Fruit fly (Drosophila melanogaster) whole organism, embryonic: ENCODE results near the gene CG31800.

Source experiments
- ATbp ChIP-seq: fragments of 200-800 bp; sonication (Bioruptor generic); optimal IDR thresholded peaks from 2 replicates; lab custom pipeline; 2017; ENCODE audit warnings: missing biosample characterization, mild to moderate bottlenecking, missing genetic modification characterization, missing genetic modification reagents
- B-H2 ChIP-seq: fragments of 200-800 bp; sonication (Bioruptor generic); optimal IDR thresholded peaks from 2 replicates; lab custom pipeline; 2018; ENCODE audit warnings: missing biosample characterization, mild to moderate bottlenecking, missing genetic modification characterization
- Bteb2 ChIP-seq: fragments of 200-800 bp; sonication (Bioruptor generic); optimal IDR thresholded peaks from 2 replicates; lab custom pipeline; 2016; ENCODE audit warnings: missing biosample characterization, missing genetic modification characterization
- CG10209 ChIP-seq: fragments of 200-800 bp; sonication (Bioruptor generic); optimal IDR thresholded peaks from 3 replicates; lab custom pipeline; 2017; ENCODE audit warnings: missing biosample characterization, mild to moderate bottlenecking, missing genetic modification characterization, missing genetic modification reagents
- CG10462 ChIP-seq: fragments of 200-800 bp; sonication (Bioruptor generic); optimal IDR thresholded peaks from 2 replicates; lab custom pipeline; 2016; ENCODE audit warnings: missing biosample characterization, missing genetic modification characterization
- CG11504 ChIP-seq: fragments of 200-800 bp; sonication (Bioruptor generic); optimal IDR thresholded peaks from 3 replicates; lab custom pipeline; 2019; ENCODE audit warnings: missing biosample characterization, mild to moderate bottlenecking, missing genetic modification characterization, moderate library complexity
- CG14441 ChIP-seq: fragments of 200-800 bp; sonication (Bioruptor generic); IDR thresholded peaks from 2 replicates; pipeline ENCODE4 v1.3.6; 2022; ENCODE audit warnings: missing biosample characterization, missing genetic modification characterization
- CG14667 ChIP-seq: fragments of 200-800 bp; sonication (Bioruptor generic); IDR thresholded peaks from 2 replicates; pipeline ENCODE4 v1.3.6; 2022; ENCODE audit warnings: missing biosample characterization, missing genetic modification characterization
- CG1603 ChIP-seq: fragments of 200-800 bp; sonication (Bioruptor generic); optimal IDR thresholded peaks from 2 replicates; lab custom pipeline; 2019; ENCODE audit warnings: missing biosample characterization, mild to moderate bottlenecking, missing genetic modification characterization, moderate library complexity
- CG16863 ChIP-seq: fragments of 200-800 bp; sonication (Bioruptor generic); optimal IDR thresholded peaks from 3 replicates; lab custom pipeline; 2016; ENCODE audit warnings: missing biosample characterization, missing genetic modification characterization
- CG30020 ChIP-seq: fragments of 200-800 bp; optimal IDR thresholded peaks from 2 replicates; lab custom pipeline; 2019; ENCODE audit warnings: missing biosample characterization, mild to moderate bottlenecking, missing genetic modification characterization, moderate library complexity
- CG3838 ChIP-seq: fragments of 200-800 bp; sonication (Bioruptor generic); optimal IDR thresholded peaks from 3 replicates; lab custom pipeline; 2016; ENCODE audit warnings: missing biosample characterization, missing genetic modification characterization
- CG4617 ChIP-seq: fragments of 200-800 bp; sonication (Bioruptor generic); optimal IDR thresholded peaks from 3 replicates; lab custom pipeline; 2016; ENCODE audit warnings: missing biosample characterization, missing genetic modification characterization, borderline replicate concordance
- CG5180 ChIP-seq: fragments of 200-800 bp; sonication (Bioruptor generic); optimal IDR thresholded peaks from 3 replicates; lab custom pipeline; 2017; ENCODE audit warnings: missing biosample characterization, missing genetic modification characterization, mild to moderate bottlenecking, moderate library complexity, missing genetic modification reagents
- CG6175 ChIP-seq: fragments of 200-800 bp; sonication (Bioruptor generic); IDR thresholded peaks from 3 replicates; pipeline ENCODE4 v1.3.6; 2022; ENCODE audit warnings: missing biosample characterization, missing genetic modification characterization
- CG6791 ChIP-seq: fragments of 200-800 bp; sonication (Bioruptor generic); IDR thresholded peaks from 3 replicates; pipeline ENCODE4 v1.3.6; 2022; ENCODE audit warnings: missing biosample characterization, missing genetic modification characterization; ENCODE audit not compliant: partially characterized antibody
- CG7357 ChIP-seq: fragments of 200-800 bp; sonication (Bioruptor generic); IDR thresholded peaks from 3 replicates; pipeline ENCODE4 v1.3.6; 2022; ENCODE audit warnings: missing biosample characterization, missing genetic modification characterization
- CG8478 ChIP-seq: fragments of >200 bp; optimal IDR thresholded peaks from 2 replicates; lab custom pipeline; 2018
- CG9817 ChIP-seq: fragments of 200-800 bp; sonication (Bioruptor generic); optimal IDR thresholded peaks from 2 replicates; lab custom pipeline; 2018; ENCODE audit warnings: missing biosample characterization, mild to moderate bottlenecking, missing genetic modification characterization, moderate library complexity
- CoRest ChIP-seq: fragments of 200-800 bp; sonication (Bioruptor generic); optimal IDR thresholded peaks from 3 replicates; lab custom pipeline; 2018; ENCODE audit warnings: missing biosample characterization, mild to moderate bottlenecking, missing genetic modification characterization, moderate library complexity
- D19B ChIP-seq: fragments of 200-800 bp; sonication (Bioruptor generic); optimal IDR thresholded peaks from 2 replicates; lab custom pipeline; 2017; ENCODE audit warnings: missing biosample characterization, mild to moderate bottlenecking, missing genetic modification characterization
- Ets97D ChIP-seq: fragments of 200-800 bp; sonication (Bioruptor generic); optimal IDR thresholded peaks from 3 replicates; lab custom pipeline; 2016; ENCODE audit warnings: missing biosample characterization, missing genetic modification characterization
- HLH54F ChIP-seq: fragments of 200-800 bp; sonication (Bioruptor generic); optimal IDR thresholded peaks from 3 replicates; lab custom pipeline; 2016; ENCODE audit warnings: missing biosample characterization, missing genetic modification characterization
- Hr51 ChIP-seq, 2 experiments: fragments of 200-800 bp; sonication (Bioruptor generic); optimal IDR thresholded peaks; 2 replicates in 1 of 2; 3 replicates in 1 of 2; lab custom pipeline; 2016 to 2018; ENCODE audit warnings: missing biosample characterization in 2 of 2, missing genetic modification characterization in 2 of 2, mild to moderate bottlenecking in 1 of 2, moderate library complexity in 1 of 2
- Jarid2 ChIP-seq: fragments of 200-800 bp; sonication (Bioruptor generic); optimal IDR thresholded peaks from 3 replicates; lab custom pipeline; 2017; ENCODE audit warnings: mild to moderate bottlenecking, missing biosample characterization, missing genetic modification reagents, missing genetic modification characterization
- NK7.1 ChIP-seq: fragments of 200-800 bp; sonication (Bioruptor generic); optimal IDR thresholded peaks from 3 replicates; lab custom pipeline; 2016; ENCODE audit warnings: missing biosample characterization, missing genetic modification characterization
- Optix ChIP-seq: fragments of 200-800 bp; sonication (Bioruptor generic); IDR thresholded peaks from 3 replicates; pipeline ENCODE4 v1.3.6; 2022; ENCODE audit warnings: missing biosample characterization, missing genetic modification characterization
- Usf ChIP-seq: fragments of 200-800 bp; sonication (Bioruptor generic); optimal IDR thresholded peaks from 2 replicates; lab custom pipeline; 2017; ENCODE audit warnings: missing genotype, missing biosample characterization, missing genetic modification characterization
- ash1 ChIP-seq: fragments of 200-800 bp; sonication (Bioruptor generic); optimal IDR thresholded peaks from 2 replicates; lab custom pipeline; 2018; ENCODE audit warnings: missing biosample characterization, mild to moderate bottlenecking, missing genetic modification characterization
- cas ChIP-seq: fragments of 200-800 bp; sonication (Bioruptor generic); IDR thresholded peaks from 2 replicates; pipeline ENCODE4 v1.3.6; 2022; ENCODE audit warnings: missing biosample characterization, missing genetic modification characterization
- chinmo ChIP-seq: fragments of 200-800 bp; sonication (Bioruptor generic); IDR thresholded peaks from 4 replicates; pipeline ENCODE4 v1.3.6; 2022; ENCODE audit warnings: missing biosample characterization, missing genetic modification characterization; ENCODE audit not compliant: partially characterized antibody
- danr ChIP-seq: fragments of 200-800 bp; sonication (Bioruptor generic); IDR thresholded peaks from 2 replicates; pipeline ENCODE4 v1.3.6; 2022; ENCODE audit warnings: missing biosample characterization, missing genetic modification characterization
- dysf ChIP-seq: fragments of 200-800 bp; sonication (Bioruptor generic); IDR thresholded peaks from 3 replicates; pipeline ENCODE4 v1.3.6; 2022; ENCODE audit warnings: missing biosample characterization, missing genetic modification characterization
- hkb ChIP-seq, 2 experiments: fragments of 200-800 bp in 1 of 2; fragments of >200 bp in 1 of 2; sonication (Bioruptor generic) in 1 of 2; IDR thresholded peaks in 1 of 2; optimal IDR thresholded peaks in 1 of 2; 2 replicates each; pipeline versions ENCODE4 v1.3.6 to Lab custom; 2017 to 2022; ENCODE audit warnings: missing biosample characterization in 1 of 2, missing genetic modification characterization in 1 of 2
- ken ChIP-seq: fragments of 200-800 bp; sonication (Bioruptor generic); IDR thresholded peaks from 3 replicates; pipeline ENCODE4 v1.3.6; 2022; ENCODE audit warnings: missing biosample characterization, missing genetic modification characterization
- maf-S ChIP-seq: fragments of 200-800 bp; sonication (Bioruptor generic); optimal IDR thresholded peaks from 2 replicates; lab custom pipeline; 2016; ENCODE audit warnings: missing biosample characterization, missing genetic modification characterization
- mam ChIP-seq: fragments of 200-800 bp; sonication (Bioruptor generic); optimal IDR thresholded peaks from 3 replicates; lab custom pipeline; 2016; ENCODE audit warnings: missing biosample characterization, missing genetic modification characterization
- p53 ChIP-seq: fragments of 200-800 bp; sonication (Bioruptor generic); optimal IDR thresholded peaks from 2 replicates; lab custom pipeline; 2016; ENCODE audit warnings: missing biosample characterization, missing genetic modification characterization
- pan ChIP-seq, 4 experiments: fragments of >200 bp in 3 of 4; fragments of 200-800 bp in 1 of 4; sonication (Bioruptor generic) in 1 of 4; optimal IDR thresholded peaks in 3 of 4; IDR thresholded peaks in 1 of 4; 2 replicates each; pipeline versions ENCODE4 v1.3.6 to Lab custom; 2017 to 2022; ENCODE audit warnings: missing biosample characterization in 2 of 4, missing genetic modification characterization in 2 of 4, mixed read lengths in 1 of 4
- peb ChIP-seq: fragments of 200-800 bp; sonication (Bioruptor generic); IDR thresholded peaks from 2 replicates; pipeline ENCODE4 v1.3.6; 2022; ENCODE audit warnings: missing biosample characterization, missing genetic modification characterization
- ranshi ChIP-seq: fragments of 200-800 bp; sonication (Bioruptor generic); IDR thresholded peaks from 2 replicates; pipeline ENCODE4 v1.3.6; 2022; ENCODE audit warnings: missing biosample characterization, missing genetic modification characterization
- repo ChIP-seq: fragments of 200-800 bp; sonication (Bioruptor generic); optimal IDR thresholded peaks from 2 replicates; lab custom pipeline; 2016; ENCODE audit warnings: missing biosample characterization, missing genetic modification characterization
- sna ChIP-seq: fragments of 200-800 bp; sonication (Bioruptor generic); IDR thresholded peaks from 2 replicates; pipeline ENCODE4 v1.3.6; 2022; ENCODE audit warnings: missing biosample characterization, missing genetic modification characterization; ENCODE audit not compliant: partially characterized antibody
- so ChIP-seq: fragments of 200-800 bp; sonication (Bioruptor generic); IDR thresholded peaks from 3 replicates; pipeline ENCODE4 v1.3.6; 2022; ENCODE audit warnings: missing biosample characterization, missing genetic modification characterization
- sob ChIP-seq: fragments of 200-800 bp; sonication (Bioruptor generic); IDR thresholded peaks from 2 replicates; pipeline ENCODE4 v1.3.6; 2022; ENCODE audit warnings: missing biosample characterization, missing genetic modification characterization
- stwl ChIP-seq: fragments of 200-800 bp; sonication (Bioruptor generic); optimal IDR thresholded peaks from 3 replicates; lab custom pipeline; 2018; ENCODE audit warnings: missing biosample characterization, mild to moderate bottlenecking, missing genetic modification characterization, moderate library complexity
- sug ChIP-seq: fragments of 200-800 bp; optimal IDR thresholded peaks from 2 replicates; lab custom pipeline; 2019; ENCODE audit warnings: missing biosample characterization, mild to moderate bottlenecking, missing genetic modification characterization, moderate library complexity
- tup ChIP-seq: fragments of 200-800 bp; sonication (Bioruptor generic); optimal IDR thresholded peaks from 2 replicates; lab custom pipeline; 2016; ENCODE audit warnings: missing biosample characterization, mild to moderate bottlenecking, missing genetic modification characterization, moderate library complexity

Gene CG31800

dm6 chr2L:19026491-19027197, 7.7 kb downstream of the CG31800 start (continued):
- TF ChIP-seq danr (GFP tag; lab: Robert Waterston, UW) (no peak), ken (GFP tag; lab: Robert Waterston, UW) (0 out of 3 replicates have a peak, but pooled peaks have one; percentile 16), CG6791 (GFP tag; lab: Robert Waterston, UW) (no peak), stwl (no peak), ash1 (GFP tag; lab: Kevin White, UChicago) (peak; percentile 2), CG9817 (peak; percentile 22), p53 (no peak), CG7357 (GFP tag; lab: Robert Waterston, UW) (peak; percentile 43; the same call in 1 of the 3 replicates), CG6175 (GFP tag; lab: Robert Waterston, UW) (no peak), D19B (GFP tag; lab: Kevin White, UChicago) (peak; percentile 39), NK7.1 (GFP tag; lab: Kevin White, UChicago) (no peak), ATbp (peak; percentile 48), mam (GFP tag; lab: Kevin White, UChicago) (peak; percentile 50), sob (peak; percentile 35; the same call in 1 of the 2 replicates), CG14441 (GFP tag; lab: Robert Waterston, UW) (0 out of 2 replicates have a peak, but pooled peaks have one; percentile 18), tup (peak; percentile 9), Jarid2 (GFP tag; lab: Kevin White, UChicago) (peak; percentile 28), Hr51 (GFP tag; optimal IDR thresholded peaks at IDR 0.05; lab: Kevin White, UChicago) (peak; percentile 8 to 60), CG16863 (GFP tag; lab: Kevin White, UChicago) (peak; percentile 6), CG5180 (GFP tag; lab: Kevin White, UChicago) (peak; percentile 56), Bteb2 (peak; percentile 1), hkb (optimal IDR thresholded peaks at IDR 0.05; lab: Kevin White, UChicago) (no peak), hkb (GFP tag; IDR thresholded peaks at IDR 0.05; lab: Robert Waterston, UW) (peak; percentile 49; the same call in 1 of the 2 replicates), peb (GFP tag; lab: Robert Waterston, UW) (no peak), sug (tag; lab: Kevin White, UChicago) (peak; percentile 56), Optix (GFP tag; lab: Robert Waterston, UW) (no peak; the same call in 2 of the 3 replicates), pan (optimal IDR thresholded peaks at IDR 0.05; lab: Kevin White, UChicago) (no peak), pan (GFP tag; optimal IDR thresholded peaks at IDR 0.05 in 1 of 2, IDR thresholded peaks at IDR 0.05 in 1 of 2) (peak in 1 of 2 experiments; percentile 20), Ets97D (GFP tag; lab: Kevin White, UChicago) (no peak), CG30020 (tag; lab: Kevin White, UChicago) (no peak), CoRest (tag; lab: Kevin White, UChicago) (peak; percentile 70), B-H2 (GFP tag; lab: Kevin White, UChicago) (peak; percentile 70), HLH54F (GFP tag; lab: Kevin White, UChicago) (peak; percentile 52), CG1603 (tag; lab: Kevin White, UChicago) (peak; percentile 35), ranshi (peak; percentile 38; the same call in 1 of the 2 replicates), sna (GFP tag; lab: Robert Waterston, UW) (no peak), CG3838 (GFP tag; lab: Kevin White, UChicago) (no peak), CG10462 (GFP tag; lab: Kevin White, UChicago) (no peak), CG4617 (GFP tag; lab: Kevin White, UChicago) (no peak), maf-S (GFP tag; lab: Kevin White, UChicago) (no peak), CG11504 (tag; lab: Kevin White, UChicago) (peak; percentile 46), CG10209 (GFP tag; lab: Kevin White, UChicago) (peak; percentile 44), repo (no peak), cas (GFP tag; lab: Robert Waterston, UW) (no peak), so (GFP tag; lab: Robert Waterston, UW) (peak; percentile 64; the same call in 1 of the 3 replicates), CG14667 (GFP tag; lab: Robert Waterston, UW) (no peak), chinmo (GFP tag; lab: Robert Waterston, UW) (no peak), dysf (peak; percentile 66; the same call in 2 of the 3 replicates), Usf (peak; percentile 6), CG8478 (lab: Kevin White, UChicago) (no peak)
